Worm (Caenorhabditis elegans) whole organism, L4 larva: ENCODE measurements around the gene C02E7.6.

Experiments used
- F10B5.3 ChIP-seq: sonication (generic microtip); optimal IDR thresholded peaks from 2 replicates; lab custom pipeline; 2016; ENCODE audit warnings: mild to moderate bottlenecking, missing genetic modification characterization, missing compliant biosample characterization
- F26F4.8 ChIP-seq: fragments of 200-800 bp; sonication (Bioruptor generic); conservative IDR thresholded peaks from 2 replicates; pipeline ENCODE4 v1.3.6; 2022; ENCODE audit warnings: missing genetic modification characterization, missing compliant biosample characterization
- F49E8.2 ChIP-seq: sonication (generic microtip); optimal IDR thresholded peaks from 2 replicates; lab custom pipeline; 2016; ENCODE audit warnings: missing compliant biosample characterization, mild to moderate bottlenecking, missing genetic modification characterization, borderline replicate concordance
- T26A8.4 ChIP-seq: fragments of 200-800 bp; sonication (Bioruptor generic); IDR thresholded peaks from 2 replicates; pipeline ENCODE4 v1.3.6; 2022; ENCODE audit warnings: missing genetic modification characterization, missing compliant biosample characterization
- Y105C5A.15 ChIP-seq: fragments of 200-800 bp; sonication (Bioruptor generic); IDR thresholded peaks from 2 replicates; pipeline ENCODE4 v1.3.6; 2022; ENCODE audit warnings: missing genetic modification characterization, missing compliant biosample characterization
- Y48G9A.11 ChIP-seq: fragments of 200-800 bp; sonication (Bioruptor generic); IDR thresholded peaks from 2 replicates; pipeline ENCODE4 v1.3.6; 2022; ENCODE audit warnings: missing genetic modification reagents, missing genetic modification characterization, missing compliant biosample characterization
- Y75B8A.6 ChIP-seq: fragments of 200-800 bp; sonication (Bioruptor generic); IDR thresholded peaks from 2 replicates; pipeline ENCODE4 v1.3.6; 2022; ENCODE audit warnings: missing genetic modification reagents, missing genetic modification characterization, missing compliant biosample characterization
- ZK337.2 ChIP-seq: fragments of 200-800 bp; sonication (Bioruptor generic); IDR thresholded peaks from 2 replicates; pipeline ENCODE4 v1.3.6; 2022; ENCODE audit warnings: missing genetic modification reagents, missing genetic modification characterization, missing compliant biosample characterization
- ZK546.5 ChIP-seq, 2 experiments: sonication (generic microtip); optimal IDR thresholded peaks; 2 replicates each; lab custom pipeline; 2017; ENCODE audit warnings: missing biosample characterization in 2 of 2, missing genetic modification characterization in 2 of 2
- ceh-32 ChIP-seq: sonication (generic microtip); optimal IDR thresholded peaks from 2 replicates; lab custom pipeline; 2016; ENCODE audit warnings: mild to moderate bottlenecking, missing genetic modification characterization, missing compliant biosample characterization; ENCODE audit not compliant: poor library complexity
- ceh-44 ChIP-seq: fragments of 200-800 bp; sonication (Bioruptor generic); IDR thresholded peaks from 2 replicates; pipeline ENCODE4 v1.3.6; 2022; ENCODE audit warnings: missing genetic modification reagents, missing genetic modification characterization, missing compliant biosample characterization
- ceh-82 ChIP-seq: sonication (generic microtip); optimal IDR thresholded peaks from 2 replicates; lab custom pipeline; 2017; ENCODE audit warnings: missing biosample characterization, missing genetic modification characterization
- ctbp-1 ChIP-seq: fragments of 200-800 bp; sonication (Bioruptor generic); IDR thresholded peaks from 2 replicates; pipeline ENCODE4 v1.3.6; 2022; ENCODE audit warnings: missing genetic modification reagents, missing genetic modification characterization, missing compliant biosample characterization
- daf-19 ChIP-seq: fragments of 200-800 bp; sonication (Bioruptor generic); conservative IDR thresholded peaks from 2 replicates; pipeline ENCODE4 v1.3.6; 2022; ENCODE audit warnings: missing genetic modification characterization, missing compliant biosample characterization
- daf-8 ChIP-seq: fragments of 200-800 bp; sonication (Bioruptor generic); IDR thresholded peaks from 2 replicates; pipeline ENCODE4 v1.3.6; 2022; ENCODE audit warnings: missing genetic modification characterization, missing compliant biosample characterization
- dmd-8 ChIP-seq: fragments of 200-800 bp; sonication (Bioruptor generic); IDR thresholded peaks from 2 replicates; pipeline ENCODE4 v1.3.6; 2022; ENCODE audit warnings: missing genetic modification characterization, missing compliant biosample characterization
- dmd-9 ChIP-seq: fragments of 200-800 bp; sonication (Bioruptor generic); IDR thresholded peaks from 2 replicates; pipeline ENCODE4 v1.3.6; 2022; ENCODE audit warnings: missing genetic modification reagents, missing genetic modification characterization, missing compliant biosample characterization
- gei-8 ChIP-seq: fragments of 200-800 bp; sonication (Bioruptor generic); optimal IDR thresholded peaks from 2 replicates; lab custom pipeline; 2018; ENCODE audit warnings: mild to moderate bottlenecking, missing genetic modification characterization, missing compliant biosample characterization
- hlh-30 ChIP-seq: sonication (generic microtip); optimal IDR thresholded peaks from 2 replicates; lab custom pipeline; 2017; ENCODE audit warnings: antibody characterized with exemption, mild to moderate bottlenecking, missing genetic modification characterization, missing compliant biosample characterization; ENCODE audit not compliant: insufficient read depth
- lin-13 ChIP-seq: fragments of 150-350 bp; optimal IDR thresholded peaks from 2 replicates; lab custom pipeline; 2014; ENCODE audit warnings: missing biosample characterization, missing genetic modification reagents, missing genetic modification characterization
- lin-15B ChIP-seq: fragments of 150-350 bp; sonication (generic microtip); optimal IDR thresholded peaks from 3 replicates; lab custom pipeline; 2014; ENCODE audit warnings: missing biosample characterization, missing genetic modification characterization
- lin-38 ChIP-seq: fragments of 200-800 bp; sonication (Bioruptor generic); IDR thresholded peaks from 2 replicates; pipeline ENCODE4 v1.3.6; 2022; ENCODE audit warnings: missing genetic modification reagents, missing genetic modification characterization, missing compliant biosample characterization
- lin-39 ChIP-seq: fragments of 150-350 bp; optimal IDR thresholded peaks from 2 replicates; lab custom pipeline; 2014; ENCODE audit warnings: missing biosample characterization, missing genetic modification reagents, missing genetic modification characterization
- lir-3 ChIP-seq: sonication (generic microtip); optimal IDR thresholded peaks from 2 replicates; lab custom pipeline; 2016; ENCODE audit warnings: mild to moderate bottlenecking, missing genetic modification characterization, missing compliant biosample characterization
- madf-5 ChIP-seq, 2 experiments: fragments of 200-800 bp; sonication (Bioruptor generic); IDR thresholded peaks; 2 replicates each; pipeline ENCODE4 v1.3.6; 2022; ENCODE audit warnings: missing compliant biosample characterization in 2 of 2, missing genetic modification characterization in 2 of 2
- madf-9 ChIP-seq: fragments of 200-800 bp; sonication (Bioruptor generic); conservative IDR thresholded peaks from 2 replicates; pipeline ENCODE4 v1.3.6; 2022; ENCODE audit warnings: missing genetic modification reagents, missing genetic modification characterization, missing compliant biosample characterization
- mep-1 ChIP-seq: fragments of 150-350 bp; sonication (generic microtip); optimal IDR thresholded peaks from 3 replicates; lab custom pipeline; 2014; ENCODE audit warnings: missing biosample characterization, missing genetic modification characterization
- mes-2 ChIP-seq: sonication (generic microtip); optimal IDR thresholded peaks from 2 replicates; lab custom pipeline; 2016; ENCODE audit warnings: missing genotype, mild to moderate bottlenecking, missing genetic modification characterization, missing compliant biosample characterization; ENCODE audit not compliant: poor library complexity, severe bottlenecking
- mxl-2 ChIP-seq: fragments of 200-800 bp; sonication (Bioruptor generic); conservative IDR thresholded peaks from 2 replicates; pipeline ENCODE4 v1.3.6; 2022; ENCODE audit warnings: missing genetic modification reagents, missing genetic modification characterization, missing compliant biosample characterization
- nhr-10 ChIP-seq: fragments of 150-350 bp; optimal IDR thresholded peaks from 2 replicates; lab custom pipeline; 2014; ENCODE audit warnings: missing biosample characterization, missing genetic modification characterization
- nhr-25 ChIP-seq: sonication (generic microtip); optimal IDR thresholded peaks from 2 replicates; lab custom pipeline; 2017; ENCODE audit warnings: missing genetic modification characterization, mild to moderate bottlenecking, missing compliant biosample characterization, antibody characterized with exemption, moderate library complexity, borderline replicate concordance; ENCODE audit not compliant: insufficient read depth
- nhr-41 ChIP-seq: fragments of 200-800 bp; sonication (Bioruptor generic); IDR thresholded peaks from 2 replicates; pipeline ENCODE4 v1.3.6; 2022; ENCODE audit warnings: missing genetic modification reagents, missing genetic modification characterization, missing compliant biosample characterization
- nhr-6 ChIP-seq: fragments of 150-350 bp; optimal IDR thresholded peaks from 2 replicates; lab custom pipeline; 2014; ENCODE audit warnings: missing biosample characterization, missing genetic modification characterization
- nhr-76 ChIP-seq: fragments of 150-350 bp; optimal IDR thresholded peaks from 2 replicates; lab custom pipeline; 2014; ENCODE audit warnings: missing biosample characterization, missing genetic modification characterization
- nhr-77 ChIP-seq: fragments of 150-350 bp; optimal IDR thresholded peaks from 2 replicates; lab custom pipeline; 2014; ENCODE audit warnings: missing biosample characterization, missing genetic modification characterization
- pha-4 ChIP-seq, 2 experiments: fragments of 150-350 bp in 1 of 2; fragments of 200-800 bp in 1 of 2; sonication (Bioruptor generic) in 1 of 2; IDR thresholded peaks in 1 of 2; optimal IDR thresholded peaks in 1 of 2; 2 replicates each; pipeline versions ENCODE4 v1.3.6 to Lab custom; 2014 to 2022; ENCODE audit warnings: missing genetic modification characterization in 2 of 2, missing genetic modification reagents in 2 of 2, missing biosample characterization in 1 of 2, missing compliant biosample characterization in 1 of 2
- php-3 ChIP-seq: fragments of 200-800 bp; sonication (Bioruptor generic); IDR thresholded peaks from 2 replicates; pipeline ENCODE4 v1.3.6; 2022; ENCODE audit warnings: missing genetic modification reagents, missing genetic modification characterization, missing compliant biosample characterization
- snpc-1.2 ChIP-seq: fragments of 200-800 bp; sonication (Bioruptor generic); IDR thresholded peaks from 2 replicates; pipeline ENCODE4 v1.3.6; 2022; ENCODE audit warnings: missing genetic modification reagents, missing genetic modification characterization, missing compliant biosample characterization
- spr-3 ChIP-seq: fragments of 200-800 bp; sonication (Bioruptor generic); optimal IDR thresholded peaks from 2 replicates; lab custom pipeline; 2018; ENCODE audit warnings: mild to moderate bottlenecking, missing genetic modification characterization, missing compliant biosample characterization
- unc-130 ChIP-seq: sonication (generic microtip); optimal IDR thresholded peaks from 2 replicates; lab custom pipeline; 2016; ENCODE audit warnings: missing genetic modification reagents, missing genetic modification characterization, missing compliant biosample characterization
- vab-7 ChIP-seq: fragments of 200-800 bp; sonication (Bioruptor generic); IDR thresholded peaks from 2 replicates; pipeline ENCODE4 v1.3.6; 2022; ENCODE audit warnings: missing genetic modification reagents, missing genetic modification characterization, missing compliant biosample characterization
- zag-1 ChIP-seq: fragments of 150-350 bp; optimal IDR thresholded peaks from 2 replicates; lab custom pipeline; 2014; ENCODE audit warnings: missing biosample characterization, missing genetic modification characterization
- zip-11 ChIP-seq: fragments of 200-800 bp; sonication (Bioruptor generic); IDR thresholded peaks from 2 replicates; pipeline ENCODE4 v1.3.6; 2022; ENCODE audit warnings: missing genetic modification characterization, missing compliant biosample characterization
- ztf-11 ChIP-seq: fragments of 150-350 bp; optimal IDR thresholded peaks from 2 replicates; lab custom pipeline; 2014; ENCODE audit warnings: missing biosample characterization, missing genetic modification characterization
- ztf-7 ChIP-seq: fragments of 150-350 bp; optimal IDR thresholded peaks from 2 replicates; lab custom pipeline; 2014; ENCODE audit warnings: missing biosample characterization, missing genetic modification characterization

The C02E7.6 gene

DNA sequence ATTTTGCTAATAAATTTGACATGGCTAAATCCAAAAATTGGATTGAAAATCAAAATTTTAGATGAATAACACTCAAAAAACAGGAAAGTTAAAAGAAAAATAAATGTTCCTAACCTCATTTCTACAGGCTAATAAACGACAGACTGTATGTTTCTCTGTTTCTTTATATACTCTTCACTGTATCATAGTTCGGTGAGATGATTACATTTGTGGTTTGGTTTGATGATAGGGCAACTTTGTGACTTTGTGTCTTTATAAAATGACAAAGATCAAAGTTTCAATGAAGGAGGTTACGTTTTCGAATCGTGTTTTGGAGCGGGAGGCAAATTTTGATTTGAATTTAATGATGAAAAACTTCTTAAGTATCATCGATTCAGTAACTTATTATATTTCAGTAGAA is 29.5 kb upstream of the C02E7.6 start, which contains the start of gene ugt-12 (continued):
- TF ChIP-seq mes-2 (tag; lab: Kevin White, UChicago), result no peak
- TF ChIP-seq T26A8.4, result no peak
- TF ChIP-seq dmd-9, result no peak
- TF ChIP-seq nhr-41 (GFP tag; lab: Robert Waterston, UW), result no peak
- TF ChIP-seq php-3 (GFP tag; lab: Robert Waterston, UW), result no peak
- TF ChIP-seq nhr-6 (tag; lab: Kevin White, UChicago), result no peak
- no peak for TF ChIP-seq dmd-8 (GFP tag; lab: Robert Waterston, UW)
- TF ChIP-seq nhr-77 (tag; lab: Kevin White, UChicago), result peak; percentile 58
- no peak for TF ChIP-seq ztf-11 (tag; lab: Kevin White, UChicago)
- no peak for TF ChIP-seq lir-3
- TF ChIP-seq ztf-7 (tag; lab: Kevin White, UChicago), result peak; percentile 57
- no peak for TF ChIP-seq ceh-32 (tag; lab: Kevin White, UChicago)
- no peak for TF ChIP-seq nhr-10 (tag; lab: Kevin White, UChicago)
- no peak for TF ChIP-seq nhr-25
- TF ChIP-seq Y105C5A.15, result no peak
- TF ChIP-seq pha-4 (GFP tag; IDR thresholded peaks at IDR 0.05; lab: Robert Waterston, UW), result no peak
- no peak for TF ChIP-seq pha-4 (tag; optimal IDR thresholded peaks at IDR 0.05; lab: Kevin White, UChicago)
- no peak for TF ChIP-seq zag-1 (tag; lab: Kevin White, UChicago)
- TF ChIP-seq spr-3, result no peak
- TF ChIP-seq Y75B8A.6 (GFP tag; lab: Robert Waterston, UW), result no peak
- peak; percentile 18 for TF ChIP-seq mep-1 (tag; lab: Kevin White, UChicago)
- TF ChIP-seq ZK337.2, result no peak
- no peak for TF ChIP-seq F26F4.8

DNA sequence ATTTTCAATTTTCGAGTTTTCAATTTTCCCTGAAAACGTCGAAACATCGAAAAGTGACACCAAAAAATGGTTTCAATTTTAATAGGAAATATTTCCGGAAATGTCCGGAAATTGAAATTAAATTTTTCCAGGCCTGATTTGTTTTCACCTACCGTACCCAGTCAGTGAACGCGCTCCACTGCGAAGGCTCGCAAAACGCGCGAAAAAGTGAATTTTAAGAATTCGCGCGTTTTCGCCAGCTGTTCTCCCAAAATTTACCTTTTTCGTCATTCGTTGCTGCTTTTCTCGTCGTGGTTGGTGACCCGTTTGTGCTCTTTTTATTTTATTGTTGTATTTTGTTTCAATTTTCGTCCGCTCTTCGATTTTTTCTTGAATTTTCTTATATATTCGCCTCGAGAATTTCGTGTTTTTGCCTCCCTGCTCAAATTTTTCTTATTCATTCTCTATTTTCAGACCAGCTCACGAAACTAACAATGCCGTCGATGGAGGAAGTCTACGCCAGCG is 29.0 kb upstream of the C02E7.6 start, which contains the start of gene T19H12.2:
T19H12.2 (plus strand) TSS at position 454 of the 504 bp plus-strand sequence.
- peak; percentile 78 for TF ChIP-seq snpc-1.2 (GFP tag; lab: Robert Waterston, UW)
- TF ChIP-seq lir-3, result no peak
- TF ChIP-seq F10B5.3, result no peak
- TF ChIP-seq lin-15B (tag; lab: Kevin White, UChicago), result no peak
- no peak for TF ChIP-seq dmd-8 (GFP tag; lab: Robert Waterston, UW)
- TF ChIP-seq mxl-2 (GFP tag; lab: Robert Waterston, UW), result no peak
- TF ChIP-seq ceh-44 (GFP tag; lab: Robert Waterston, UW), result no peak
- no peak for TF ChIP-seq madf-5 (GFP tag; IDR thresholded peaks at IDR 0.05; lab: Robert Waterston, UW)
- peak; percentile 91 for TF ChIP-seq unc-130 (GFP tag; lab: Kevin White, UChicago)
- TF ChIP-seq vab-7 (GFP tag; lab: Robert Waterston, UW), result peak; percentile 18; the same call in 1 of the 2 replicates
- TF ChIP-seq lin-38 (GFP tag; lab: Robert Waterston, UW), result peak; percentile 98
- TF ChIP-seq zip-11 (GFP tag; lab: Robert Waterston, UW), result no peak
- TF ChIP-seq daf-8 (GFP tag; lab: Robert Waterston, UW), result no peak
- peak; percentile 87 for TF ChIP-seq Y48G9A.11 (GFP tag; lab: Robert Waterston, UW)
- TF ChIP-seq ZK546.5 (tag; optimal IDR thresholded peaks at IDR 0.05; lab: Kevin White, UChicago), result no peak
- TF ChIP-seq lin-13 (GFP tag; lab: Kevin White, UChicago), result peak; percentile 32
- TF ChIP-seq ctbp-1 (GFP tag; lab: Robert Waterston, UW), result no peak
- no peak for TF ChIP-seq ceh-82 (tag; lab: Kevin White, UChicago)
- no peak for TF ChIP-seq php-3 (GFP tag; lab: Robert Waterston, UW)
- no peak for TF ChIP-seq hlh-30 (tag; lab: Kevin White, UChicago)
- TF ChIP-seq gei-8, result no peak
- no peak for TF ChIP-seq daf-19 (GFP tag; lab: Robert Waterston, UW)
- TF ChIP-seq F49E8.2, result peak; percentile 85
- TF ChIP-seq madf-9, result no peak
- TF ChIP-seq nhr-76 (tag; lab: Kevin White, UChicago), result no peak
- TF ChIP-seq lin-39, result no peak
- no peak for TF ChIP-seq Y75B8A.6 (GFP tag; lab: Robert Waterston, UW)
